Fruit fly (Drosophila melanogaster) whole organism, wandering third instar larva: ENCODE measurements around the gene ppk8.

ENCODE experiments used
- Abd-B ChIP-seq: fragments of >200 bp; optimal IDR thresholded peaks from 2 replicates; lab custom pipeline; 2017; ENCODE audit warnings: missing biosample characterization, missing genetic modification characterization
- CG9705 ChIP-seq: fragments of 200-800 bp; sonication (Bioruptor generic); optimal IDR thresholded peaks from 2 replicates; lab custom pipeline; 2018; ENCODE audit warnings: missing biosample characterization, mild to moderate bottlenecking, missing genetic modification characterization
- Dif ChIP-seq: fragments of 200-275, 200-300 bp; sonication (Bioruptor generic); optimal IDR thresholded peaks from 2 replicates; lab custom pipeline; 2018; ENCODE audit warnings: missing biosample characterization, missing genetic modification characterization; ENCODE audit not compliant: partially characterized antibody
- dmrt93B ChIP-seq: fragments of 200-800 bp; sonication (Bioruptor generic); optimal IDR thresholded peaks from 2 replicates; lab custom pipeline; 2018; ENCODE audit warnings: missing biosample characterization, mild to moderate bottlenecking, missing genetic modification characterization
- lola ChIP-seq: fragments of >200 bp; optimal IDR thresholded peaks from 2 replicates; lab custom pipeline; 2017; ENCODE audit warnings: missing biosample characterization, missing genetic modification characterization
- pan ChIP-seq: fragments of >200 bp; optimal IDR thresholded peaks from 2 replicates; lab custom pipeline; 2017

DNA sequence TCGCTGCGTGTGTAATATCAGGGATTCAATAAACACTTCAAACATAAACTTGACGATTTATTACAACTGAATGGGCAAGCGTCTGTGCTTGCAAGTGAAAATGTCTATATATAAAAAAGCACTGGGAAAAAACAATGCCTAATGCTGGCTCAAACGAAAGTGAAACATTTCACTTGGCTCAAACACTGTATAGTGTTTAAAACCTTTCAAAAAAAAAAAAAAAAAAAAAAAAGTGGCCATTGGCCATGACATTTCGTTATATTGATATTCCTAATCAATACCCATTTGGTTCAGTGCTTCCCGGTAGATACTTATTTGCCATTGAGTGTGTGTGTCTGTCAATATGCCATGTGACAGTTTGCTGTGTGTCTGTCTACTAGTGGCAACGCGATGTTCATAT is 18.8 kb upstream of the ppk8 start:
- TF ChIP-seq CG9705 (GFP tag; lab: Kevin White, UChicago) (no peak), pan (lab: Kevin White, UChicago) (no peak), Dif (no peak), lola (GFP tag; lab: Kevin White, UChicago) (no peak), Abd-B (no peak), dmrt93B (no peak)
